Worm (Caenorhabditis elegans) whole organism, mixed stage, embryonic: ENCODE results near the gene kel-8.

Experiments used
- M03D4.4 ChIP-seq: sonication (generic microtip); optimal IDR thresholded peaks from 2 replicates; lab custom pipeline; 2017; ENCODE audit warnings: mild to moderate bottlenecking, missing genetic modification characterization, missing compliant biosample characterization
- bed-3 ChIP-seq: fragments of 200-800 bp; sonication (Bioruptor generic); optimal IDR thresholded peaks from 3 replicates; lab custom pipeline; 2018; ENCODE audit warnings: mild to moderate bottlenecking, missing genetic modification characterization, moderate library complexity, missing compliant biosample characterization
- blmp-1 ChIP-seq: fragments of 150-350 bp; optimal IDR thresholded peaks from 2 replicates; lab custom pipeline; 2014; ENCODE audit warnings: missing biosample characterization, missing genetic modification characterization
- ceh-39 ChIP-seq: fragments of 150-350 bp; optimal IDR thresholded peaks from 2 replicates; lab custom pipeline; 2014; ENCODE audit warnings: missing biosample characterization, missing genetic modification characterization
- ceh-43 ChIP-seq: fragments of 200-800 bp; sonication (Bioruptor generic); optimal IDR thresholded peaks from 2 replicates; lab custom pipeline; 2018; ENCODE audit warnings: mild to moderate bottlenecking, missing genetic modification characterization, moderate library complexity, missing compliant biosample characterization
- ceh-83 ChIP-seq: fragments of 200-800 bp; sonication (Bioruptor generic); optimal IDR thresholded peaks from 2 replicates; lab custom pipeline; 2018; ENCODE audit warnings: mild to moderate bottlenecking, missing genetic modification characterization, missing compliant biosample characterization
- cnd-1 ChIP-seq: fragments of 200-800 bp; sonication (Bioruptor generic); optimal IDR thresholded peaks from 2 replicates; lab custom pipeline; 2018; ENCODE audit warnings: mild to moderate bottlenecking, missing genetic modification characterization, missing compliant biosample characterization
- drap-1 ChIP-seq: fragments of 200-800 bp; sonication (Bioruptor generic); optimal IDR thresholded peaks from 3 replicates; lab custom pipeline; 2018; ENCODE audit warnings: mild to moderate bottlenecking, missing genetic modification characterization, missing compliant biosample characterization
- flh-1 ChIP-seq: fragments of 200-800 bp; sonication (Bioruptor generic); optimal IDR thresholded peaks from 2 replicates; lab custom pipeline; 2018; ENCODE audit warnings: mild to moderate bottlenecking, missing genetic modification characterization, moderate library complexity, missing compliant biosample characterization
- ham-2 ChIP-seq: fragments of 200-800 bp; sonication (Bioruptor generic); optimal IDR thresholded peaks from 2 replicates; lab custom pipeline; 2018; ENCODE audit warnings: mild to moderate bottlenecking, missing genetic modification characterization, missing compliant biosample characterization
- hlh-1 ChIP-seq: fragments of 150-350 bp; optimal IDR thresholded peaks from 2 replicates; lab custom pipeline; 2014; ENCODE audit warnings: missing biosample characterization, missing genetic modification reagents, missing genetic modification characterization
- lin-13 ChIP-seq: fragments of 150-350 bp; optimal IDR thresholded peaks from 2 replicates; lab custom pipeline; 2014; ENCODE audit warnings: missing biosample characterization, missing genetic modification characterization
- lin-32 ChIP-seq: fragments of 200-800 bp; sonication (Bioruptor generic); optimal IDR thresholded peaks from 2 replicates; lab custom pipeline; 2018; ENCODE audit warnings: mild to moderate bottlenecking, missing genetic modification characterization, missing compliant biosample characterization
- lsy-2 ChIP-seq: fragments of 150-350 bp; optimal IDR thresholded peaks from 2 replicates; lab custom pipeline; 2014; ENCODE audit warnings: missing biosample characterization, missing genetic modification characterization
- mab-5 ChIP-seq: fragments of 150-350 bp; optimal IDR thresholded peaks from 2 replicates; lab custom pipeline; 2014; ENCODE audit warnings: missing biosample characterization, missing genetic modification characterization
- mep-1 ChIP-seq: fragments of 150-350 bp; optimal IDR thresholded peaks from 2 replicates; lab custom pipeline; 2017; ENCODE audit warnings: missing biosample characterization, missing genetic modification reagents, missing genetic modification characterization, inconsistent platforms
- mls-2 ChIP-seq: sonication (generic microtip); optimal IDR thresholded peaks from 2 replicates; lab custom pipeline; 2016; ENCODE audit warnings: mild to moderate bottlenecking, missing genetic modification characterization, moderate library complexity, missing compliant biosample characterization
- nhr-2 ChIP-seq: fragments of 150-350 bp; optimal IDR thresholded peaks from 2 replicates; lab custom pipeline; 2014; ENCODE audit warnings: missing biosample characterization, missing genetic modification characterization
- nhr-237 ChIP-seq: fragments of 150-350 bp; optimal IDR thresholded peaks from 2 replicates; lab custom pipeline; 2014; ENCODE audit warnings: missing biosample characterization, missing genetic modification characterization
- nhr-76 ChIP-seq: sonication (generic microtip); optimal IDR thresholded peaks from 2 replicates; lab custom pipeline; 2017; ENCODE audit warnings: missing biosample characterization, missing genetic modification characterization
- pha-4 ChIP-seq: fragments of 150-350 bp; optimal IDR thresholded peaks from 2 replicates; lab custom pipeline; 2018; ENCODE audit warnings: missing biosample characterization, missing genetic modification reagents, missing genetic modification characterization
- snpc-4 ChIP-seq: fragments of 150-350 bp; optimal IDR thresholded peaks from 2 replicates; lab custom pipeline; 2014; ENCODE audit warnings: missing biosample characterization, missing genetic modification characterization
- sptf-1 ChIP-seq: sonication (generic microtip); optimal IDR thresholded peaks from 2 replicates; lab custom pipeline; 2017; ENCODE audit warnings: mild to moderate bottlenecking, missing genetic modification characterization, moderate library complexity, missing compliant biosample characterization
- tbx-8 ChIP-seq: fragments of 200-800 bp; sonication (Bioruptor generic); optimal IDR thresholded peaks from 2 replicates; lab custom pipeline; 2018; ENCODE audit warnings: mild to moderate bottlenecking, missing genetic modification characterization, moderate library complexity, missing compliant biosample characterization
- unc-120 ChIP-seq: sonication (generic microtip); optimal IDR thresholded peaks from 2 replicates; lab custom pipeline; 2017; ENCODE audit warnings: missing genetic modification characterization, missing compliant biosample characterization; ENCODE audit not compliant: poor library complexity, severe bottlenecking
- unc-39 ChIP-seq: fragments of 150-350 bp; optimal IDR thresholded peaks from 2 replicates; lab custom pipeline; 2014; ENCODE audit warnings: missing biosample characterization, missing genetic modification characterization
- unc-62 ChIP-seq: fragments of 150-350 bp; optimal IDR thresholded peaks from 2 replicates; lab custom pipeline; 2014; ENCODE audit warnings: missing biosample characterization, missing genetic modification reagents, missing genetic modification characterization
- zip-8 ChIP-seq: fragments of 150-350 bp; optimal IDR thresholded peaks from 2 replicates; lab custom pipeline; 2014; ENCODE audit warnings: missing biosample characterization, missing genetic modification characterization
- ztf-11 ChIP-seq: fragments of 150-350 bp; optimal IDR thresholded peaks from 2 replicates; lab custom pipeline; 2014; ENCODE audit warnings: missing biosample characterization, missing genetic modification characterization

The kel-8 gene

ce11 chrV:2650980-2651379, 20.3 kb upstream of the kel-8 start:
- TF ChIP-seq lin-13 (tag; lab: Kevin White, UChicago) (no peak), zip-8 (peak; percentile 17), mab-5 (tag; lab: Kevin White, UChicago) (no peak)

ce11 chrV:2652557-2653133, 18.6 kb upstream of the kel-8 start, which contains the start of the genes W02H5.8 and angl-1:
Gene W02H5.8, minus strand, starts transcription at chrV:2652657.
Gene angl-1, plus strand, starts transcription at chrV:2653083.
- no peak for TF ChIP-seq lin-32 (GFP tag; lab: Kevin White, UChicago)
- no peak for TF ChIP-seq ceh-83 (GFP tag; lab: Kevin White, UChicago)
- no peak for TF ChIP-seq pha-4
- no peak for TF ChIP-seq lsy-2 (tag; lab: Kevin White, UChicago)
- no peak for TF ChIP-seq unc-62 (GFP tag; lab: Kevin White, UChicago)
- no peak for TF ChIP-seq M03D4.4 (tag; lab: Kevin White, UChicago)
- TF ChIP-seq zip-8 = no peak
- TF ChIP-seq flh-1 = no peak
- TF ChIP-seq drap-1 = no peak
- no peak for TF ChIP-seq snpc-4 (tag; lab: Kevin White, UChicago)
- no peak for TF ChIP-seq blmp-1 (tag; lab: Kevin White, UChicago)
- TF ChIP-seq sptf-1 = no peak
- TF ChIP-seq cnd-1 (tag; lab: Kevin White, UChicago) = no peak
- TF ChIP-seq unc-39 (tag; lab: Kevin White, UChicago) = no peak
- no peak for TF ChIP-seq mep-1 (tag; lab: Kevin White, UChicago)
- no peak for TF ChIP-seq hlh-1 (tag; lab: Kevin White, UChicago)
- TF ChIP-seq tbx-8 = no peak
- no peak for TF ChIP-seq ceh-43 (GFP tag; lab: Kevin White, UChicago)

- TF ChIP-seq tbx-8 = no peak
- TF ChIP-seq nhr-76 (tag; lab: Kevin White, UChicago) = no peak
- no peak for TF ChIP-seq ceh-39
- TF ChIP-seq ham-2 (GFP tag; lab: Kevin White, UChicago) = no peak
- no peak for TF ChIP-seq ztf-11 (tag; lab: Kevin White, UChicago)
- no peak for TF ChIP-seq nhr-2 (tag; lab: Kevin White, UChicago)
- no peak for TF ChIP-seq unc-39 (tag; lab: Kevin White, UChicago)
- no peak for TF ChIP-seq cnd-1 (tag; lab: Kevin White, UChicago)
- TF ChIP-seq mep-1 (tag; lab: Kevin White, UChicago) = no peak
- TF ChIP-seq bed-3 (GFP tag; lab: Kevin White, UChicago) = no peak
- TF ChIP-seq mab-5 (tag; lab: Kevin White, UChicago) = no peak
- TF ChIP-seq zip-8 = no peak
- TF ChIP-seq, all 35 proteins: peak for 0
Observed at ce11 chrV:2656159-2656558, 15.1 kb upstream of the kel-8 start.

ce11 chrV:2657682-2658081, 13.6 kb upstream of the kel-8 start:
- TF ChIP-seq mls-2 (tag; lab: Kevin White, UChicago) (no peak), unc-62 (GFP tag; lab: Kevin White, UChicago) (no peak), ceh-43 (GFP tag; lab: Kevin White, UChicago) (no peak), ham-2 (GFP tag; lab: Kevin White, UChicago) (no peak), flh-1 (no peak), hlh-1 (tag; lab: Kevin White, UChicago) (no peak), bed-3 (GFP tag; lab: Kevin White, UChicago) (no peak), cnd-1 (tag; lab: Kevin White, UChicago) (no peak), pha-4 (no peak), unc-120 (tag; lab: Kevin White, UChicago) (no peak), nhr-2 (tag; lab: Kevin White, UChicago) (no peak), unc-39 (tag; lab: Kevin White, UChicago) (no peak)

ce11 chrV:2660457-2660856, 10.8 kb upstream of the kel-8 start:
- no peak for TF ChIP-seq nhr-237 (tag; lab: Kevin White, UChicago)
- no peak for TF ChIP-seq bed-3 (GFP tag; lab: Kevin White, UChicago)
- TF ChIP-seq, all 35 proteins: peak for 0

- TF ChIP-seq drap-1 (no peak), zip-8 (peak; percentile 64)
Observed at ce11 chrV:2664525-2665053, 6.7 kb upstream of the kel-8 start, which contains the start of gene ndx-2. Gene ndx-2, minus strand, starts transcription at chrV:2665003.
